Fruit fly (Drosophila melanogaster): ENCODE measurements around the gene mor.

The mor gene

dm6 chr3R:15933609-15934232 is 39.0 kb downstream of the mor start, which contains the start of the genes CG5478 and blp (continued):
- peak; percentile 81 for TF ChIP-seq BEAF-32 (GFP tag; optimal IDR thresholded peaks at IDR 0.05)
- TF ChIP-seq NC2β (GFP tag; optimal IDR thresholded peaks at IDR 0.05): no peak
- TF ChIP-seq hkb (optimal IDR thresholded peaks at IDR 0.05): no peak
- TF ChIP-seq hkb (GFP tag; IDR thresholded peaks at IDR 0.05): no peak
- TF ChIP-seq CG2678 (tag; optimal IDR thresholded peaks at IDR 0.05): no peak
- TF ChIP-seq rib (GFP tag; IDR thresholded peaks at IDR 0.05): no peak
- no peak for TF ChIP-seq slp2 (GFP tag; optimal IDR thresholded peaks at IDR 0.05)
- TF ChIP-seq Dref (GFP tag; IDR thresholded peaks at IDR 0.05): peak; percentile 96
- no peak for TF ChIP-seq CG3847 (GFP tag; IDR thresholded peaks at IDR 0.05)
- no peak for TF ChIP-seq cas (GFP tag; IDR thresholded peaks at IDR 0.05)
- TF ChIP-seq hbn (GFP tag; IDR thresholded peaks at IDR 0.05; ENCODE audit: partially characterized antibody): peak; percentile 93
- TF ChIP-seq sima (GFP tag; optimal IDR thresholded peaks at IDR 0.05): no peak
- no peak for TF ChIP-seq sens-2 (GFP tag; IDR thresholded peaks at IDR 0.05)
- TF ChIP-seq CG17912 (GFP tag; optimal IDR thresholded peaks at IDR 0.05): no peak
- TF ChIP-seq z (GFP tag; IDR thresholded peaks at IDR 0.05): no peak
- TF ChIP-seq btn (GFP tag; optimal IDR thresholded peaks at IDR 0.05): no peak
- TF ChIP-seq Lpt (GFP tag; optimal IDR thresholded peaks at IDR 0.05): no peak
- TF ChIP-seq salm (tag; optimal IDR thresholded peaks at IDR 0.05): no peak
- TF ChIP-seq CG5180 (GFP tag; optimal IDR thresholded peaks at IDR 0.05): no peak
- peak; percentile 62 for TF ChIP-seq zen (tag; optimal IDR thresholded peaks at IDR 0.05)
- no peak for TF ChIP-seq yki (optimal IDR thresholded peaks at IDR 0.05)
- no peak for TF ChIP-seq corto (GFP tag; optimal IDR thresholded peaks at IDR 0.05)
- TF ChIP-seq dm (GFP tag; optimal IDR thresholded peaks at IDR 0.05): peak; percentile 3
- TF ChIP-seq ab (GFP tag; optimal IDR thresholded peaks at IDR 0.05): no peak
- no peak for TF ChIP-seq Gug (GFP tag; IDR thresholded peaks at IDR 0.05)
- no peak for TF ChIP-seq CG4730 (GFP tag; IDR thresholded peaks at IDR 0.05)
- peak; percentile 42 for TF ChIP-seq HmgZ (tag; optimal IDR thresholded peaks at IDR 0.05)
- no peak for TF ChIP-seq Jarid2 (GFP tag; optimal IDR thresholded peaks at IDR 0.05)
- TF ChIP-seq Myb (GFP tag; optimal IDR thresholded peaks at IDR 0.05): peak; percentile 55
- no peak for TF ChIP-seq ems (GFP tag; optimal IDR thresholded peaks at IDR 0.05)
- no peak for TF ChIP-seq CG6765 (GFP tag; optimal IDR thresholded peaks at IDR 0.05)
- no peak for TF ChIP-seq ranshi (GFP tag; IDR thresholded peaks at IDR 0.05)
- no peak for TF ChIP-seq maf-S (GFP tag; optimal IDR thresholded peaks at IDR 0.05)
- TF ChIP-seq CG6854 (GFP tag; optimal IDR thresholded peaks at IDR 0.05): no peak
- TF ChIP-seq CG11398 (GFP tag; optimal IDR thresholded peaks at IDR 0.05): no peak
- no peak for TF ChIP-seq cwo (GFP tag; optimal IDR thresholded peaks at IDR 0.05)
- TF ChIP-seq CG2129 (GFP tag; IDR thresholded peaks at IDR 0.05; ENCODE audit: partially characterized antibody): peak; percentile 69
- no peak for TF ChIP-seq CG4424 (GFP tag; optimal IDR thresholded peaks at IDR 0.05)
- TF ChIP-seq CG1024 (GFP tag; IDR thresholded peaks at IDR 0.05): no peak
- TF ChIP-seq E2f2 (GFP tag; IDR thresholded peaks at IDR 0.05): peak; percentile 93
- no peak for TF ChIP-seq CG18476 (GFP tag; optimal IDR thresholded peaks at IDR 0.05)
- no peak for TF ChIP-seq Asciz (GFP tag; optimal IDR thresholded peaks at IDR 0.05)
- no peak for TF ChIP-seq CG7839 (tag; optimal IDR thresholded peaks at IDR 0.05)
- no peak for TF ChIP-seq CG10209 (GFP tag; optimal IDR thresholded peaks at IDR 0.05)
- TF ChIP-seq so (GFP tag; IDR thresholded peaks at IDR 0.05): no peak; the same call in 2 of the 3 replicates
- TF ChIP-seq dmrt99B (tag; optimal IDR thresholded peaks at IDR 0.05): no peak
- TF ChIP-seq CG14014 (GFP tag; IDR thresholded peaks at IDR 0.05): no peak
- TF ChIP-seq Ets65A (GFP tag): peak; percentile 3
- peak; percentile 81 for TF ChIP-seq CG2116 (GFP tag; optimal IDR thresholded peaks at IDR 0.05)
- TF ChIP-seq Dp (GFP tag; optimal IDR thresholded peaks at IDR 0.05): peak; percentile 88
- TF ChIP-seq row (GFP tag; IDR thresholded peaks at IDR 0.05): peak; percentile 39
- TF ChIP-seq Doc2 (GFP tag; IDR thresholded peaks at IDR 0.05): no peak

Data from whole organism, embryonic.